Worm (Caenorhabditis elegans): ENCODE measurements around the gene mfsd-13.2.

DNA sequence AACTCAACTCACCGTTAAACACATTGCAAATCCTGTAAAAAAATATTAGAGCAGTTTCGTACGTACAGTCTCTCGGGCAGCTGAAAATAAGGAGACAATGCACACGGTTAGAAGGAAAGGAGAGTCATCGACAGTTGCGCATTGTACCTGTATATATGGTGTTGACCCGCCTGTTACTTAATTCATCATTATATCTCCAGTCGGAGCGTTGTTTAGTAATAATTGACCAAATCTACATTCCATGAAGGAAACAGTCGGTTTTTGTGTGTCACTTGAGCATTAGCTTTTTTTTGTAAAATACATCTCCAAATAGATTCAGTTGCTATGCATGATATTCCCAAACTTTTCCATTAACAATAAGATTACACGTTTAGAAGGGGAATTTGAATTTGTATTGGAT, 4.1 kb downstream of the mfsd-13.2 start, which contains the start of gene C27H5.12:
- TF ChIP-seq mml-1 (tag; optimal IDR thresholded peaks at IDR 0.05) (no peak), lin-15B (tag; optimal IDR thresholded peaks at IDR 0.05) (no peak), nhr-23 (tag; optimal IDR thresholded peaks at IDR 0.05) (no peak), pqm-1 (tag; optimal IDR thresholded peaks at IDR 0.05) (no peak), egl-27 (tag; optimal IDR thresholded peaks at IDR 0.05) (no peak), pha-4 (tag; optimal IDR thresholded peaks at IDR 0.05) (no peak), ztf-11 (tag; optimal IDR thresholded peaks at IDR 0.05) (no peak), ama-1 (optimal IDR thresholded peaks at IDR 0.05) (no peak), ceh-82 (tag; optimal IDR thresholded peaks at IDR 0.05) (no peak), nhr-67 (tag; optimal IDR thresholded peaks at IDR 0.05) (no peak)

All from whole organism, L3 larva.